Fruit fly (Drosophila melanogaster): ENCODE measurements around the gene CG10657.

The CG10657 gene

DNA sequence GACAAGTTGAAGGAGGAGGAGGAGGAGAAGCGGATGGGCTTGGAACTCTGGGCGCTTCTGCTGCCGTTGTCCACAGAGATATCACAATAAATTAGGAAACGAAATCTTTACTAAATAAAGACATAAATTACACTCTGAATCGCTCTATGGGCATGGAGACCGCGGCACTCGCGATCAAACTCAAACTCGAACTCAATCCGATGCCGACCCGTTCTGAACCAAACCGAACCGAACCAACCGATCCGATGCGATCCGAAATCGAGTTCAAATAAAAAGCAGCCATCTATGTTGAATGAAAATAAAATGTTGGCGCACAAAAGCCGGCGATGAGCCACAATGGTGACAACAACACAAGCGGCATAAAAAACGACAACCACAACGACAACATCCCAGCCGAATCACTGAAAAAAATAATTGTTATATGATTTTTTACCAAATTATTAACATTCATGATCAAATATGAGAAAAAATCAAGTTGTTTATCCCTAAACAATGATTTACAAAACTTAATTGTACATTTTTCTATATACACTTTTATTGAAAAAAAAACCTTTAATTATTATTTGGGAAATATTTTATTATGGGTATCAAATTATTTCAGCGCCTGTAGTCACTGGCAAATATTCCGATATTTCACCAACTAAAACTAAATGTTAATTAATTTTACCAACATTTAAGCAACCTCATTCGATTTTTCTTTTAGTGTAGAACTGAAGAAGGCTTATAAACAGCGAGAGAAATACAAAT is 39.9 kb downstream of the CG10657 start (continued):
- peak; percentile 53 for TF ChIP-seq topi (GFP tag; optimal IDR thresholded peaks at IDR 0.05)
- no peak for TF ChIP-seq fd85E (GFP tag; optimal IDR thresholded peaks at IDR 0.05)
- TF ChIP-seq CG6854 (GFP tag; optimal IDR thresholded peaks at IDR 0.05) = no peak
- peak; percentile 38 for TF ChIP-seq CG8319 (GFP tag; optimal IDR thresholded peaks at IDR 0.05)
- TF ChIP-seq CG1621 (tag; optimal IDR thresholded peaks at IDR 0.05) = no peak
- no peak for TF ChIP-seq Hr38 (GFP tag; optimal IDR thresholded peaks at IDR 0.05)
- TF ChIP-seq CG10631 (GFP tag; optimal IDR thresholded peaks at IDR 0.05) = peak; percentile 61
- TF ChIP-seq Blimp-1 (GFP tag; optimal IDR thresholded peaks at IDR 0.05) = no peak
- TF ChIP-seq Gug (GFP tag; IDR thresholded peaks at IDR 0.05) = no peak
- TF ChIP-seq CG8632 (GFP tag; optimal IDR thresholded peaks at IDR 0.05) = peak; percentile 50
- TF ChIP-seq CG3032 (tag; optimal IDR thresholded peaks at IDR 0.05) = peak; percentile 65
- no peak for TF ChIP-seq eg (GFP tag; IDR thresholded peaks at IDR 0.05)
- TF ChIP-seq net (GFP tag; optimal IDR thresholded peaks at IDR 0.05) = peak; percentile 38
- peak; percentile 71 for TF ChIP-seq CG6808 (GFP tag; optimal IDR thresholded peaks at IDR 0.05)
- no peak for TF ChIP-seq dac (GFP tag; optimal IDR thresholded peaks at IDR 0.05)
- TF ChIP-seq Eip93F (GFP tag; optimal IDR thresholded peaks at IDR 0.05) = no peak
- peak; percentile 29 to 60 for TF ChIP-seq ss (GFP tag; optimal IDR thresholded peaks at IDR 0.05)
- TF ChIP-seq CG6163 (GFP tag; IDR thresholded peaks at IDR 0.05) = no peak
- TF ChIP-seq Sox102F (GFP tag; optimal IDR thresholded peaks at IDR 0.05) = peak; percentile 27
- peak; percentile 31 for TF ChIP-seq Hr39 (GFP tag; optimal IDR thresholded peaks at IDR 0.05)
- TF ChIP-seq CG11762 (GFP tag; optimal IDR thresholded peaks at IDR 0.05; ENCODE audit: insufficient read depth) = peak; percentile 52
- TF ChIP-seq CG10669 (GFP tag; optimal IDR thresholded peaks at IDR 0.05) = peak; percentile 68
- TF ChIP-seq CG8119 (GFP tag; IDR thresholded peaks at IDR 0.05) = peak; percentile 27; the same call in 1 of the 3 replicates
- peak; percentile 70 for TF ChIP-seq esn (GFP tag; optimal IDR thresholded peaks at IDR 0.05)
- peak; percentile 48 for TF ChIP-seq Eip75B (GFP tag; optimal IDR thresholded peaks at IDR 0.05)
- peak; percentile 18 for TF ChIP-seq Ets21C (GFP tag; optimal IDR thresholded peaks at IDR 0.05)
- TF ChIP-seq pdm3 (GFP tag; optimal IDR thresholded peaks at IDR 0.05) = peak; percentile 47
- TF ChIP-seq CG11294 (GFP tag; IDR thresholded peaks at IDR 0.05) = no peak
- TF ChIP-seq Eip78C (GFP tag) = peak; percentile 91
- TF ChIP-seq CG6792 (GFP tag; optimal IDR thresholded peaks at IDR 0.05) = peak; percentile 34
- peak; percentile 10 for TF ChIP-seq vri (GFP tag; optimal IDR thresholded peaks at IDR 0.05)
- TF ChIP-seq svp (GFP tag) = peak; percentile 73

DNA sequence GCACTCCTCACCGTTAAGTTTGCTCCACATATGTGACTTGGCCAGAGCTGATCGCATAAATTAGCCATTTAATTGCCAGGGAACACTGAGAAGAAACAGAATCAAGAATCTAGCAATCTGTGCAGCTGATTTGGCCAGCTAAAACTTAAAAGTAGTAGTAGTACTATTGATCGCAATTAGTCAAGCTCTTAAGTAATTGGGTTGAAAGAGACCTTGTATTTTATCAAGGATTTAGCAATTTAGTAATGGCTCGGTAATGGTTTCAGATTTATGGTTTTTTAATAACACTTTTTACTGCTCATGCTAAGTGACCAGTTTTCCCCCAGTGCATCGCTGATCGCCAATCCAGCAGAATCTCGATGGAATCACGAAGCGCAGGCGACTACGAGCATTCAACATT is 42.0 kb downstream of the CG10657 start:
- TF ChIP-seq CG6808 (GFP tag; optimal IDR thresholded peaks at IDR 0.05) (peak; percentile 67), CG3032 (tag; optimal IDR thresholded peaks at IDR 0.05) (peak; percentile 51), CG6854 (GFP tag; optimal IDR thresholded peaks at IDR 0.05) (no peak), CG34406 (GFP tag; optimal IDR thresholded peaks at IDR 0.05) (peak; percentile 3), salr (GFP tag; optimal IDR thresholded peaks at IDR 0.05) (peak in 1 of 2 experiments; percentile 21), Met (GFP tag; optimal IDR thresholded peaks at IDR 0.05) (peak; percentile 13), Blimp-1 (GFP tag; optimal IDR thresholded peaks at IDR 0.05) (no peak), fd59A (GFP tag; optimal IDR thresholded peaks at IDR 0.05) (peak; percentile 59), fd85E (GFP tag; optimal IDR thresholded peaks at IDR 0.05) (no peak), achi (GFP tag; optimal IDR thresholded peaks at IDR 0.05) (peak; percentile 32), Eip78C (GFP tag) (peak; percentile 74), CG11902 (GFP tag; optimal IDR thresholded peaks at IDR 0.05) (no peak), CG11762 (GFP tag; optimal IDR thresholded peaks at IDR 0.05; ENCODE audit: insufficient read depth) (no peak), Sox14 (GFP tag; optimal IDR thresholded peaks at IDR 0.05) (peak; percentile 13), CG8632 (GFP tag; optimal IDR thresholded peaks at IDR 0.05) (peak; percentile 23), Lpt (GFP tag; optimal IDR thresholded peaks at IDR 0.05) (no peak), CG32006 (GFP tag; optimal IDR thresholded peaks at IDR 0.05) (peak; percentile 49), CG6276 (GFP tag; optimal IDR thresholded peaks at IDR 0.05) (no peak), pdm3 (GFP tag; optimal IDR thresholded peaks at IDR 0.05) (peak; percentile 24), topi (GFP tag; optimal IDR thresholded peaks at IDR 0.05) (no peak), ss (GFP tag; optimal IDR thresholded peaks at IDR 0.05) (peak; percentile 14 to 52), OdsH (GFP tag; optimal IDR thresholded peaks at IDR 0.05) (peak; percentile 32), Ets96B (tag; optimal IDR thresholded peaks at IDR 0.05) (peak; percentile 41), Smox (GFP tag; optimal IDR thresholded peaks at IDR 0.05) (no peak), CG10669 (GFP tag; optimal IDR thresholded peaks at IDR 0.05) (peak; percentile 54), net (GFP tag; optimal IDR thresholded peaks at IDR 0.05) (peak; percentile 20), CG3919 (GFP tag; optimal IDR thresholded peaks at IDR 0.05) (peak; percentile 25), acj6 (GFP tag; optimal IDR thresholded peaks at IDR 0.05) (peak; percentile 34), spab (GFP tag; optimal IDR thresholded peaks at IDR 0.05) (peak; percentile 33)
